Worm (Caenorhabditis elegans) whole organism, midembryonic: ENCODE results near the gene nlf-1.

ENCODE experiments used
- T22C8.4 ChIP-seq: fragments of 200-800 bp; sonication (Bioruptor generic); IDR thresholded peaks from 2 replicates; pipeline ENCODE4 v1.3.6; 2022; ENCODE audit warnings: missing genetic modification characterization, missing compliant biosample characterization
- cog-1 ChIP-seq: sonication (generic microtip); optimal IDR thresholded peaks from 2 replicates; lab custom pipeline; 2016; ENCODE audit warnings: missing genetic modification characterization, missing compliant biosample characterization
- flt-1 ChIP-seq: fragments of 200-800 bp; sonication (Bioruptor generic); IDR thresholded peaks from 2 replicates; pipeline ENCODE4 v1.3.6; 2022; ENCODE audit warnings: missing genetic modification characterization, missing compliant biosample characterization
- klf-2 ChIP-seq: fragments of 200-800 bp; sonication (Bioruptor generic); conservative IDR thresholded peaks from 2 replicates; pipeline ENCODE4 v1.3.6; 2022; ENCODE audit warnings: missing genetic modification reagents, missing genetic modification characterization, missing compliant biosample characterization
- med-1 ChIP-seq: sonication (generic microtip); optimal IDR thresholded peaks from 2 replicates; lab custom pipeline; 2017; ENCODE audit warnings: missing genetic modification characterization, mild to moderate bottlenecking, missing compliant biosample characterization, antibody characterized with exemption, missing genetic modification reagents; ENCODE audit not compliant: insufficient read depth
- ref-1 ChIP-seq: fragments of 200-800 bp; sonication (Bioruptor generic); conservative IDR thresholded peaks from 2 replicates; pipeline ENCODE4 v1.3.6; 2022; ENCODE audit warnings: missing genetic modification reagents, missing genetic modification characterization, missing compliant biosample characterization
- tab-1 ChIP-seq: fragments of 200-800 bp; sonication (Bioruptor generic); IDR thresholded peaks from 2 replicates; pipeline ENCODE4 v1.3.6; 2022; ENCODE audit warnings: missing genetic modification characterization, missing compliant biosample characterization
- ztf-23 ChIP-seq: fragments of 200-800 bp; sonication (Bioruptor generic); IDR thresholded peaks from 2 replicates; pipeline ENCODE4 v1.3.6; 2022; ENCODE audit warnings: missing genetic modification reagents, missing genetic modification characterization, missing compliant biosample characterization
- ztf-29 ChIP-seq: fragments of 200-800 bp; sonication (Bioruptor generic); IDR thresholded peaks from 2 replicates; pipeline ENCODE4 v1.3.6; 2022; ENCODE audit warnings: missing genetic modification reagents, missing genetic modification characterization, missing compliant biosample characterization

Gene nlf-1

ce11 chrX:1017456-1017855 is at the start of gene nlf-1, which contains the start of gene F55A4.13:
TSS of gene nlf-1 (minus strand) at chrX:1017567.
TSS of gene F55A4.13 (minus strand) at chrX:1017556.
- TF ChIP-seq cog-1 (tag; lab: Kevin White, UChicago), result no peak
- TF ChIP-seq ref-1, result no peak
- no peak for TF ChIP-seq med-1 (GFP tag; lab: Kevin White, UChicago)
- no peak for TF ChIP-seq T22C8.4 (GFP tag; lab: Robert Waterston, UW)
- no peak for TF ChIP-seq tab-1 (GFP tag; lab: Robert Waterston, UW)
- TF ChIP-seq flt-1 (GFP tag; lab: Robert Waterston, UW), result no peak
- no peak for TF ChIP-seq ztf-23 (GFP tag; lab: Robert Waterston, UW)
- no peak for TF ChIP-seq ztf-29
- no peak for TF ChIP-seq klf-2 (GFP tag; lab: Robert Waterston, UW)

ce11 chrX:1064064-1064463 is 46.7 kb upstream of the nlf-1 start:
- TF ChIP-seq flt-1 (GFP tag; lab: Robert Waterston, UW), result no peak
- no peak for TF ChIP-seq T22C8.4 (GFP tag; lab: Robert Waterston, UW)

- TF ChIP-seq klf-2 (GFP tag; lab: Robert Waterston, UW) (0 out of 2 replicates have a peak, but pooled peaks have one; percentile 6), med-1 (GFP tag; lab: Kevin White, UChicago) (no peak)
These were observed 45.2 kb upstream of the nlf-1 start, which contains the start of gene unc-1 for ce11 chrX:1062403-1063073. TSS of gene unc-1 (minus strand) at chrX:1062453.

- TF ChIP-seq ref-1 (no peak), flt-1 (GFP tag; lab: Robert Waterston, UW) (no peak), med-1 (GFP tag; lab: Kevin White, UChicago) (no peak), cog-1 (tag; lab: Kevin White, UChicago) (no peak), klf-2 (GFP tag; lab: Robert Waterston, UW) (no peak), ztf-29 (no peak), ztf-23 (GFP tag; lab: Robert Waterston, UW) (no peak), T22C8.4 (GFP tag; lab: Robert Waterston, UW) (no peak), tab-1 (GFP tag; lab: Robert Waterston, UW) (no peak)
These were observed 43.3 kb upstream of the nlf-1 start for ce11 chrX:1060705-1061104.

ce11 chrX:1057821-1058377 is 40.5 kb upstream of the nlf-1 start:
- TF ChIP-seq flt-1 (GFP tag; lab: Robert Waterston, UW), result no peak
- no peak for TF ChIP-seq ref-1
- no peak for TF ChIP-seq tab-1 (GFP tag; lab: Robert Waterston, UW)
- TF ChIP-seq T22C8.4 (GFP tag; lab: Robert Waterston, UW), result no peak
- no peak for TF ChIP-seq ztf-23 (GFP tag; lab: Robert Waterston, UW)

- TF ChIP-seq cog-1 (tag; lab: Kevin White, UChicago) (no peak), flt-1 (GFP tag; lab: Robert Waterston, UW) (no peak)
These were observed 36.6 kb upstream of the nlf-1 start, which contains the start of gene ncs-3 for ce11 chrX:1053929-1054328. TSS of gene ncs-3 (plus strand) at chrX:1054081.

ce11 chrX:1052960-1053359 is 35.6 kb upstream of the nlf-1 start:
- TF ChIP-seq ref-1, result no peak
- no peak for TF ChIP-seq ztf-23 (GFP tag; lab: Robert Waterston, UW)
- TF ChIP-seq klf-2 (GFP tag; lab: Robert Waterston, UW), result no peak

ce11 chrX:1051041-1051440 is 33.7 kb upstream of the nlf-1 start:
- no peak for TF ChIP-seq med-1 (GFP tag; lab: Kevin White, UChicago)
- TF ChIP-seq flt-1 (GFP tag; lab: Robert Waterston, UW), result no peak
- no peak for TF ChIP-seq ztf-29
- TF ChIP-seq ref-1, result no peak
- no peak for TF ChIP-seq ztf-23 (GFP tag; lab: Robert Waterston, UW)
- TF ChIP-seq klf-2 (GFP tag; lab: Robert Waterston, UW), result no peak

- TF ChIP-seq flt-1 (GFP tag; lab: Robert Waterston, UW) (no peak), med-1 (GFP tag; lab: Kevin White, UChicago) (no peak), cog-1 (tag; lab: Kevin White, UChicago) (no peak), ztf-23 (GFP tag; lab: Robert Waterston, UW) (no peak), ztf-29 (no peak), klf-2 (GFP tag; lab: Robert Waterston, UW) (no peak), ref-1 (no peak), T22C8.4 (GFP tag; lab: Robert Waterston, UW) (no peak)
These were observed 28.9 kb upstream of the nlf-1 start, which contains the start of gene vpat-1 for ce11 chrX:1046156-1046831. TSS of gene vpat-1 (minus strand) at chrX:1046206.

ce11 chrX:1044327-1044726 is 27.0 kb upstream of the nlf-1 start:
- TF ChIP-seq ztf-29 (no peak), tab-1 (GFP tag; lab: Robert Waterston, UW) (no peak), med-1 (GFP tag; lab: Kevin White, UChicago) (no peak), ref-1 (no peak), cog-1 (tag; lab: Kevin White, UChicago) (no peak), klf-2 (GFP tag; lab: Robert Waterston, UW) (no peak), flt-1 (GFP tag; lab: Robert Waterston, UW) (no peak)
